Fruit fly (Drosophila melanogaster) whole organism: ENCODE results near the gene Cht7.

ENCODE experiments used
- CG8478 ChIP-seq: fragments of >200 bp; optimal IDR thresholded peaks from 2 replicates; lab custom pipeline; 2018; ENCODE audit warnings: inconsistent platforms
- EcR ChIP-seq, 2 experiments: fragments of >200 bp; optimal IDR thresholded peaks; 2 replicates each; lab custom pipeline; 2017; ENCODE audit warnings: missing biosample characterization in 2 of 2, missing genetic modification characterization in 2 of 2, missing genetic modification reagents in 2 of 2
- psq ChIP-seq: fragments of >200 bp; optimal IDR thresholded peaks from 2 replicates; lab custom pipeline; 2017
- usp ChIP-seq: fragments of >200 bp; optimal IDR thresholded peaks from 2 replicates; lab custom pipeline; 2017; ENCODE audit warnings: missing biosample characterization, missing genetic modification characterization, mixed read lengths

- TF ChIP-seq EcR (GFP tag; optimal IDR thresholded peaks at IDR 0.05; lab: Kevin White, UChicago) = no peak
- TF ChIP-seq CG8478 (lab: Kevin White, UChicago) = no peak
- no peak for TF ChIP-seq psq (lab: Kevin White, UChicago)
- no peak for TF ChIP-seq usp (GFP tag; lab: Kevin White, UChicago)
Observed at dm6 chr3L:3090581-3091345, 16.0 kb downstream of the Cht7 start.
